Fruit fly (Drosophila melanogaster) whole organism, embryonic: ENCODE results near the gene CG32413.

Experiments used
- BtbVII ChIP-seq: fragments of 200-800 bp; sonication (Bioruptor generic); optimal IDR thresholded peaks from 3 replicates; lab custom pipeline; 2017; ENCODE audit warnings: missing biosample characterization, mild to moderate bottlenecking, missing genetic modification characterization
- C15 ChIP-seq: fragments of 200-800 bp; sonication (Bioruptor generic); IDR thresholded peaks from 3 replicates; pipeline ENCODE4 v1.3.6; 2022; ENCODE audit warnings: missing biosample characterization, missing genetic modification characterization
- CG12155 ChIP-seq: fragments of 200-800 bp; sonication (Bioruptor generic); optimal IDR thresholded peaks from 3 replicates; lab custom pipeline; 2016; ENCODE audit warnings: missing biosample characterization, missing genetic modification characterization
- CG14441 ChIP-seq: fragments of 200-800 bp; sonication (Bioruptor generic); IDR thresholded peaks from 2 replicates; pipeline ENCODE4 v1.3.6; 2022; ENCODE audit warnings: missing biosample characterization, missing genetic modification characterization
- CG14710 ChIP-seq: fragments of 200-800 bp; sonication (Bioruptor generic); optimal IDR thresholded peaks from 3 replicates; lab custom pipeline; 2019; ENCODE audit warnings: missing biosample characterization, mild to moderate bottlenecking, missing genetic modification characterization, moderate library complexity
- CG15696 ChIP-seq: fragments of 200-800 bp; sonication (Bioruptor generic); optimal IDR thresholded peaks from 2 replicates; lab custom pipeline; 2019; ENCODE audit warnings: missing biosample characterization, mild to moderate bottlenecking, missing genetic modification characterization, moderate library complexity
- CG18599 ChIP-seq: fragments of 200-800 bp; sonication (Bioruptor generic); optimal IDR thresholded peaks from 3 replicates; lab custom pipeline; 2017; ENCODE audit warnings: missing biosample characterization, missing genetic modification characterization, mild to moderate bottlenecking, moderate library complexity, missing genetic modification reagents
- CG30020 ChIP-seq: fragments of 200-800 bp; optimal IDR thresholded peaks from 2 replicates; lab custom pipeline; 2019; ENCODE audit warnings: missing biosample characterization, mild to moderate bottlenecking, missing genetic modification characterization, moderate library complexity
- CG30403 ChIP-seq: fragments of 200-800 bp; sonication (Bioruptor generic); optimal IDR thresholded peaks from 3 replicates; lab custom pipeline; 2016; ENCODE audit warnings: missing biosample characterization, missing genetic modification characterization
- CG31365 ChIP-seq: fragments of 200-800 bp; sonication (Bioruptor generic); optimal IDR thresholded peaks from 2 replicates; lab custom pipeline; 2018; ENCODE audit warnings: missing biosample characterization, mild to moderate bottlenecking, missing genetic modification characterization
- CG33557 ChIP-seq: fragments of 200-800 bp; sonication (Bioruptor generic); optimal IDR thresholded peaks from 2 replicates; lab custom pipeline; 2019; ENCODE audit warnings: missing biosample characterization, mild to moderate bottlenecking, missing genetic modification characterization, moderate library complexity
- CG4282 ChIP-seq: fragments of 200-800 bp; sonication (Bioruptor generic); optimal IDR thresholded peaks from 2 replicates; lab custom pipeline; 2016; ENCODE audit warnings: missing biosample characterization, missing genetic modification characterization
- CG4360 ChIP-seq: fragments of 200-800 bp; sonication (Bioruptor generic); IDR thresholded peaks from 2 replicates; pipeline ENCODE4 v1.3.6; 2022; ENCODE audit warnings: missing biosample characterization, missing genetic modification characterization
- CG4617 ChIP-seq: fragments of 200-800 bp; sonication (Bioruptor generic); optimal IDR thresholded peaks from 3 replicates; lab custom pipeline; 2016; ENCODE audit warnings: missing biosample characterization, missing genetic modification characterization, borderline replicate concordance
- CG7271 ChIP-seq: fragments of 200-800 bp; sonication (Bioruptor generic); optimal IDR thresholded peaks from 2 replicates; lab custom pipeline; 2018; ENCODE audit warnings: missing biosample characterization, mild to moderate bottlenecking, missing genetic modification characterization, moderate library complexity
- CG7745 ChIP-seq: fragments of 200-800 bp; sonication (Bioruptor generic); optimal IDR thresholded peaks from 2 replicates; lab custom pipeline; 2018; ENCODE audit warnings: missing biosample characterization, mild to moderate bottlenecking, missing genetic modification characterization, moderate library complexity
- CG9817 ChIP-seq: fragments of 200-800 bp; sonication (Bioruptor generic); optimal IDR thresholded peaks from 2 replicates; lab custom pipeline; 2018; ENCODE audit warnings: missing biosample characterization, mild to moderate bottlenecking, missing genetic modification characterization, moderate library complexity
- CrebB ChIP-seq: fragments of 200-800 bp; sonication (Bioruptor generic); optimal IDR thresholded peaks from 3 replicates; lab custom pipeline; 2018; ENCODE audit warnings: missing biosample characterization, mild to moderate bottlenecking, missing genetic modification characterization
- Dref ChIP-seq: fragments of 200-800 bp; sonication (Bioruptor generic); IDR thresholded peaks from 2 replicates; pipeline ENCODE4 v1.3.6; 2022; ENCODE audit warnings: missing biosample characterization, missing genetic modification characterization
- Fer3 ChIP-seq: fragments of 200-800 bp; sonication (Bioruptor generic); optimal IDR thresholded peaks from 2 replicates; lab custom pipeline; 2018; ENCODE audit warnings: missing biosample characterization, mild to moderate bottlenecking, missing genetic modification characterization, moderate library complexity
- HmgZ ChIP-seq: fragments of 200-800 bp; sonication (Bioruptor generic); optimal IDR thresholded peaks from 2 replicates; lab custom pipeline; 2018; ENCODE audit warnings: missing biosample characterization, mild to moderate bottlenecking, missing genetic modification characterization
- Hr39 ChIP-seq: fragments of >200 bp; optimal IDR thresholded peaks from 2 replicates; lab custom pipeline; 2017
- Jarid2 ChIP-seq: fragments of 200-800 bp; sonication (Bioruptor generic); optimal IDR thresholded peaks from 3 replicates; lab custom pipeline; 2017; ENCODE audit warnings: mild to moderate bottlenecking, missing biosample characterization, missing genetic modification reagents, missing genetic modification characterization
- MBD-R2 ChIP-seq: fragments of 200-800 bp; sonication (Bioruptor generic); IDR thresholded peaks from 2 replicates; pipeline ENCODE4 v1.3.6; 2022; ENCODE audit warnings: missing biosample characterization, missing genetic modification characterization
- Neu2 ChIP-seq: fragments of 200-800 bp; sonication (Bioruptor generic); optimal IDR thresholded peaks from 3 replicates; lab custom pipeline; 2016; ENCODE audit warnings: missing biosample characterization, missing genetic modification characterization, borderline replicate concordance
- Optix ChIP-seq: fragments of 200-800 bp; sonication (Bioruptor generic); IDR thresholded peaks from 3 replicates; pipeline ENCODE4 v1.3.6; 2022; ENCODE audit warnings: missing biosample characterization, missing genetic modification characterization
- Poxn ChIP-seq: fragments of 200-800 bp; sonication (Bioruptor generic); IDR thresholded peaks from 2 replicates; pipeline ENCODE4 v1.3.6; 2022; ENCODE audit warnings: missing biosample characterization, missing genetic modification characterization
- Rx ChIP-seq: fragments of 200-800 bp; sonication (Bioruptor generic); IDR thresholded peaks from 2 replicates; pipeline ENCODE4 v1.3.6; 2022; ENCODE audit warnings: missing biosample characterization, missing genetic modification characterization
- bcd ChIP-seq: fragments of 200-800 bp; sonication (Bioruptor generic); optimal IDR thresholded peaks from 2 replicates; lab custom pipeline; 2017; ENCODE audit warnings: missing biosample characterization, mild to moderate bottlenecking, missing genetic modification characterization
- bsh ChIP-seq, 2 experiments: fragments of 200-800 bp; sonication (Bioruptor generic); optimal IDR thresholded peaks; 2 replicates each; lab custom pipeline; 2017 to 2018; ENCODE audit warnings: mild to moderate bottlenecking in 2 of 2, missing biosample characterization in 2 of 2, missing genetic modification characterization in 2 of 2, moderate library complexity in 1 of 2
- corto ChIP-seq: fragments of 200-800 bp; sonication (Bioruptor generic); optimal IDR thresholded peaks from 2 replicates; lab custom pipeline; 2016; ENCODE audit warnings: missing biosample characterization, mild to moderate bottlenecking, missing genetic modification characterization, moderate library complexity
- da ChIP-seq: fragments of 200-800 bp; sonication (Bioruptor generic); optimal IDR thresholded peaks from 2 replicates; lab custom pipeline; 2016; ENCODE audit warnings: missing biosample characterization, missing genetic modification characterization
- disco-r ChIP-seq: fragments of 200-800 bp; sonication (Bioruptor generic); optimal IDR thresholded peaks from 2 replicates; lab custom pipeline; 2016; ENCODE audit warnings: missing biosample characterization, missing genetic modification characterization
- dmrt99B ChIP-seq: fragments of 200-800 bp; sonication (Bioruptor generic); optimal IDR thresholded peaks from 2 replicates; lab custom pipeline; 2018; ENCODE audit warnings: missing biosample characterization, mild to moderate bottlenecking, missing genetic modification characterization, moderate library complexity
- fd96Cb ChIP-seq: fragments of 200-800 bp; sonication (Bioruptor generic); optimal IDR thresholded peaks from 2 replicates; lab custom pipeline; 2018; ENCODE audit warnings: missing biosample characterization, mild to moderate bottlenecking, missing genetic modification characterization, moderate library complexity
- ham ChIP-seq: fragments of 200-800 bp; sonication (Bioruptor generic); IDR thresholded peaks from 2 replicates; pipeline ENCODE4 v1.3.6; 2022; ENCODE audit warnings: missing biosample characterization, missing genetic modification characterization
- insv ChIP-seq, 2 experiments: fragments of 200-800 bp; sonication (Bioruptor generic); optimal IDR thresholded peaks; 3 replicates each; lab custom pipeline; 2016 to 2018; ENCODE audit warnings: missing biosample characterization in 2 of 2, missing genetic modification characterization in 2 of 2
- lola ChIP-seq, 3 experiments: fragments of >200 bp in 2 of 3; fragments of 200-800 bp in 1 of 3; sonication (Bioruptor generic) in 1 of 3; optimal IDR thresholded peaks; 2 replicates each; lab custom pipeline; 2017 to 2019; ENCODE audit warnings: missing biosample characterization in 3 of 3, missing genetic modification characterization in 3 of 3, mild to moderate bottlenecking in 1 of 3, moderate library complexity in 1 of 3
- luna ChIP-seq: fragments of 200-800 bp; sonication (Bioruptor generic); optimal IDR thresholded peaks from 2 replicates; lab custom pipeline; 2016; ENCODE audit warnings: missing biosample characterization, missing genetic modification characterization
- maf-S ChIP-seq: fragments of 200-800 bp; sonication (Bioruptor generic); optimal IDR thresholded peaks from 2 replicates; lab custom pipeline; 2016; ENCODE audit warnings: missing biosample characterization, missing genetic modification characterization
- nau ChIP-seq: fragments of 200-800 bp; sonication (Bioruptor generic); optimal IDR thresholded peaks from 3 replicates; lab custom pipeline; 2017; ENCODE audit warnings: missing biosample characterization, mild to moderate bottlenecking, missing genetic modification characterization, missing genetic modification reagents
- prd ChIP-seq, 3 experiments: fragments of >200 bp in 2 of 3; fragments of 200-800 bp in 1 of 3; sonication (Bioruptor generic) in 1 of 3; optimal IDR thresholded peaks in 2 of 3; IDR thresholded peaks in 1 of 3; 2 replicates in 2 of 3; 3 replicates in 1 of 3; pipeline versions ENCODE4 v1.3.6 to Lab custom; 2017 to 2022; ENCODE audit warnings: missing biosample characterization in 1 of 3, missing genetic modification characterization in 1 of 3
- scrt ChIP-seq: fragments of 200-800 bp; sonication (Bioruptor generic); optimal IDR thresholded peaks from 2 replicates; lab custom pipeline; 2018; ENCODE audit warnings: missing biosample characterization, mild to moderate bottlenecking, missing genetic modification characterization, moderate library complexity
- sens-2 ChIP-seq: fragments of 200-800 bp; sonication (Bioruptor generic); IDR thresholded peaks from 2 replicates; pipeline ENCODE4 v1.3.6; 2022; ENCODE audit warnings: missing biosample characterization, missing genetic modification characterization
- shn ChIP-seq: fragments of 200-800 bp; sonication (Bioruptor generic); optimal IDR thresholded peaks from 3 replicates; lab custom pipeline; 2016; ENCODE audit warnings: missing biosample characterization, missing genetic modification characterization
- slbo ChIP-seq: fragments of 200-800 bp; sonication (Bioruptor generic); IDR thresholded peaks from 2 replicates; pipeline ENCODE4 v1.3.6; 2022; ENCODE audit warnings: missing biosample characterization, missing genetic modification characterization
- ssp ChIP-seq: fragments of 200-800 bp; sonication (Bioruptor generic); IDR thresholded peaks from 2 replicates; pipeline ENCODE4 v1.3.6; 2022; ENCODE audit warnings: missing biosample characterization, missing genetic modification characterization
- trem ChIP-seq: fragments of 200-800 bp; optimal IDR thresholded peaks from 3 replicates; lab custom pipeline; 2019; ENCODE audit warnings: missing biosample characterization, mild to moderate bottlenecking, missing genetic modification characterization, moderate library complexity
- zen2 ChIP-seq: fragments of 200-800 bp; sonication (Bioruptor generic); IDR thresholded peaks from 3 replicates; pipeline ENCODE4 v1.3.6; 2022; ENCODE audit warnings: missing biosample characterization, missing genetic modification characterization; ENCODE audit not compliant: partially characterized antibody

CG32413 gene

DNA sequence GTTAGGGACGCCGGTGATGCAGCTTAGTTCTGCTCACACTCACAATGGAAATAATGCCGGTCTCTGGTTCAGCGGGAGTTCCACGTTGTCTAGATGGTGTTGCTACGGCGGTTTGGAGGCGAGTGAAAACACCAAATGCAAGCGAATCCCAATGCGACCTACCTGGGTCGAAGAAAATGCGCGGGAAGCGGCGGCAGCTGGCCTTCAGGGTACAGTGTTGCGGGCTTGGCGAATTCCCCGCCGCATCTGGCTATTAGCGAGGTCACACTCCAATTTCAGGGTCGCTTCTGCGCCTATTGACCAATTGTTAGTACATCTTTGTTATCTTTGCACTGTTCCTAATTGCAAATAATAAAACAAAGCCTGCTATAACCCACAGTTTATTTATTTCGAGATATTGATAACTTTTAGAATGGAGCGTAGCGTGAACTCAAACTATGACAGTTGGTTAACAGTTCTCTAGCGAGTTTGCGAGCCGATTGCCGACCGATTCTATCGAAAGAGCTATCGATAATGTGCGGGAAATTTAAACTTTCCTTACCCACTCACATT, 28.6 kb upstream of the CG32413 start, which contains the start of gene Rcc1 (continued):
- TF ChIP-seq CG14441 (GFP tag; lab: Robert Waterston, UW) (no peak), slbo (GFP tag; lab: Robert Waterston, UW) (peak; percentile 28; the same call in 1 of the 2 replicates), ham (no peak), trem (peak; percentile 87), CrebB (tag; lab: Kevin White, UChicago) (no peak), CG18599 (GFP tag; lab: Kevin White, UChicago) (no peak), dmrt99B (tag; lab: Kevin White, UChicago) (no peak), prd (optimal IDR thresholded peaks at IDR 0.05; lab: Kevin White, UChicago) (no peak), prd (GFP tag; IDR thresholded peaks at IDR 0.05; lab: Robert Waterston, UW) (0 out of 3 replicates have a peak, but pooled peaks have one; percentile 11), C15 (GFP tag; lab: Robert Waterston, UW) (no peak), Rx (GFP tag; lab: Robert Waterston, UW) (no peak), bcd (GFP tag; lab: Kevin White, UChicago) (no peak), Dref (GFP tag; lab: Robert Waterston, UW) (peak; percentile 73), disco-r (GFP tag; lab: Kevin White, UChicago) (no peak), bsh (GFP tag; optimal IDR thresholded peaks at IDR 0.05; lab: Kevin White, UChicago) (no peak), insv (GFP tag; optimal IDR thresholded peaks at IDR 0.05; lab: Kevin White, UChicago) (peak in 1 of 2 experiments; percentile 63), BtbVII (GFP tag; lab: Kevin White, UChicago) (no peak), Fer3 (tag; lab: Kevin White, UChicago) (no peak), CG4360 (GFP tag; lab: Robert Waterston, UW) (no peak), scrt (GFP tag; lab: Kevin White, UChicago) (no peak), CG7745 (tag; lab: Kevin White, UChicago) (no peak), CG31365 (tag; lab: Kevin White, UChicago) (no peak), da (GFP tag; lab: Kevin White, UChicago) (peak; percentile 79), sens-2 (GFP tag; lab: Robert Waterston, UW) (no peak), CG12155 (GFP tag; lab: Kevin White, UChicago) (peak; percentile 57), HmgZ (tag; lab: Kevin White, UChicago) (peak; percentile 72), Hr39 (lab: Kevin White, UChicago) (no peak), shn (GFP tag; lab: Kevin White, UChicago) (peak; percentile 58), Optix (no peak), luna (GFP tag; lab: Kevin White, UChicago) (no peak), Neu2 (no peak), fd96Cb (tag; lab: Kevin White, UChicago) (no peak), CG4617 (GFP tag; lab: Kevin White, UChicago) (peak; percentile 29), MBD-R2 (GFP tag; lab: Robert Waterston, UW) (peak; percentile 72), nau (no peak), CG14710 (tag; lab: Kevin White, UChicago) (peak; percentile 86), Jarid2 (GFP tag; lab: Kevin White, UChicago) (no peak), ssp (peak; percentile 63), CG30020 (tag; lab: Kevin White, UChicago) (peak; percentile 49), CG33557 (no peak), CG30403 (GFP tag; lab: Kevin White, UChicago) (no peak), corto (GFP tag; lab: Kevin White, UChicago) (no peak), Poxn (GFP tag; lab: Robert Waterston, UW) (no peak), CG4282 (no peak), CG7271 (tag; lab: Kevin White, UChicago) (no peak), CG9817 (tag; lab: Kevin White, UChicago) (no peak), maf-S (GFP tag; lab: Kevin White, UChicago) (no peak), zen2 (no peak; the same call in 2 of the 3 replicates), CG15696 (tag; lab: Kevin White, UChicago) (peak; percentile 23), lola (GFP tag; optimal IDR thresholded peaks at IDR 0.05; lab: Kevin White, UChicago) (peak in 1 of 3 experiments; percentile 14)
